Worm (Caenorhabditis elegans): ENCODE data around the gene unc-36.

unc-36 gene

ce11 chrIII:8201117-8201516, at the start of gene unc-36:
Gene unc-36 (minus strand): TSS chrIII:8201217.
- TF ChIP-seq unc-62 (GFP tag; optimal IDR thresholded peaks at IDR 0.05) = no peak

- no peak for TF ChIP-seq unc-62 (GFP tag; optimal IDR thresholded peaks at IDR 0.05)
Measured at ce11 chrIII:8250007-8250683, 49.1 kb upstream of the unc-36 start, which contains the start of gene knl-1. Gene knl-1 (plus strand): TSS chrIII:8250632.

DNA sequence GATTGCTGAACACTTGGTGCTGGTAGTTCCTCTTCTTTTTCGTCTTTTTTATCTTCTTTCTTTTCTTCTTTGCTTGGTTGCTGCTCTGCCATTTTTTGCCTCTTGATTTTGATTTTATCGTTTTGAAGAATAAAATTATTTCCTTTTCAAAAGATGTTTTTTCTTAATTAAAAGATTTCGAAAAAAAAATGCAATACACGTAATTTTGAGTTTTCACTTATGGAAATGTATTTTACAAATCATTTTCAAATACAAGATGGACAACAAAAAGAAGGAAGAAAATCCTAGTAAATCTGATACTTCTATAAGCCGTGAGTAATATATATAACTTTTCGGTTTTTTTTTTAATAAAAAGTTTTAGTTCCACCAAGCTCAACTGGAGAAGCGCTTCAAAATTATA, 48.4 kb upstream of the unc-36 start, which contains the start of the genes C02F5.10 and C02F5.2:
C02F5.10 (minus strand) TSS at position 101 of the 400 bp plus-strand sequence.
C02F5.2 (plus strand) TSS at position 239 of the 400 bp plus-strand sequence.
- no peak for TF ChIP-seq unc-62 (GFP tag; optimal IDR thresholded peaks at IDR 0.05)

DNA sequence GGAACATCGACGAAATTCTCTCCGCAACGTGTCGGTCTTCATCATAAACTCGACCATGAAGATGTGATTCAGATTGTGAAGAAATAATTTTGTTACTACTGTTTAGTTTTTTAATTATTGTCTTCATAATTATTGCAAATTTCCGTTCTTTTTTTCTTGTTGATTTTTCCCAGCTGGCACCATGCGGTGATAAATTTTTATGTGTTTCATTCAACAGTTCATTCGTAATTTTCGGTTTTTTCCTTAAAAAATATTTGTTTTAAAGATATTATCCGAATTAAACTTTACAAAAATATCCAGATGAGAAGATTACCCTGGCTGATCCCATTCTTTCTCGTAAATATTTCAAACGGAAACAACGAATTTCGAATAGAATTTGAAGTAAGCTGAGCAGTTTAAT, 46.0 kb upstream of the unc-36 start, which contains the start of gene C02F5.13:
C02F5.13 (plus strand) TSS at position 301 of the 400 bp plus-strand sequence.
- no peak for TF ChIP-seq unc-62 (GFP tag; optimal IDR thresholded peaks at IDR 0.05)

DNA sequence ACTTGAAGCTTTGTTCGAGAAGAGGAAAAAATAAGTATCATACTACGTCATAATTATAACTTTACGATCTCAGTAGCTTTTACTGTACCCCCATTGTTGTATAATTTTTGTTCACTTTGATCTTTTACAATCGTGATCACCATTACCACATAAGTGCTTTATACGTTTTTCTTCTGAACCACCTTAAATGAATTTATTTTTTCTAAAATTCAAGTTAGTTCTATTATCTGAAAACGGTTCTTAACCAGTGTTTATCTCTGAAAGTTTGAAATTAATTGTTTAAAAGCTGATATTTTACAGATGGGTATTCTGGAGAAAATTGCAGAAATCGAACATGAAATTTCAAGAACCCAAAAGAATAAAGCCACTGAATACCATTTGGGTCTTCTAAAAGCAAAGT, 44.6 kb upstream of the unc-36 start, which contains the start of gene C02F5.3:
C02F5.3 (plus strand) TSS at position 301 of the 400 bp plus-strand sequence.
- no peak for TF ChIP-seq unc-62 (GFP tag; optimal IDR thresholded peaks at IDR 0.05)

ce11 chrIII:8244052-8244451, 43.0 kb upstream of the unc-36 start, which contains the start of the genes pbs-6 and cids-1:
Gene pbs-6 (minus strand): TSS chrIII:8244092.
Gene cids-1 (plus strand): TSS chrIII:8244445.
- no peak for TF ChIP-seq unc-62 (GFP tag; optimal IDR thresholded peaks at IDR 0.05)

- TF ChIP-seq unc-62 (GFP tag; optimal IDR thresholded peaks at IDR 0.05) = no peak
Measured at ce11 chrIII:8242809-8243208, 41.8 kb upstream of the unc-36 start, which contains the start of gene C02F5.12. Gene C02F5.12 (minus strand): TSS chrIII:8243029.

ce11 chrIII:8240948-8241347, 39.9 kb upstream of the unc-36 start:
- no peak for TF ChIP-seq unc-62 (GFP tag; optimal IDR thresholded peaks at IDR 0.05)

DNA sequence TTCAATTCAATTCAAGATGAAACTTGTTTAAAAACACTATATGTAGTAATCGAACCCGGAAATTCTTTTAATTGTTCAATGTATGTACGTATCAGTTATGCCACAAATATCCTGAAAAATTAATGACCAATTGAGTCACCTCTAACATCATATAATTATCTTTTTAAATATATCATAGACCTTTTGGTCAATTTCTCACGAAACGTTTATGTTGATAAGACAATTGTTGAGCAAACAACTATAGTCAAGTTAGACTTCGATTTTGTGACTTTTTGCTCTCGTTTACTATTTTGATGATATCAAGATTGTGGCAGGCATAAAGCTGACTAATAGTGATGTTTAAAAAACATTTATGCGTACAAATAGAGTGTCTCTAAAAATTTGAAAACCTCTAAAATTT, 39.2 kb upstream of the unc-36 start:
- TF ChIP-seq unc-62 (GFP tag; optimal IDR thresholded peaks at IDR 0.05) = no peak

- TF ChIP-seq unc-62 (GFP tag; optimal IDR thresholded peaks at IDR 0.05) = no peak
Measured at ce11 chrIII:8239325-8239724, 38.3 kb upstream of the unc-36 start, which contains the start of gene tsp-1. Gene tsp-1 (minus strand): TSS chrIII:8239423.

ce11 chrIII:8237827-8238226, 36.8 kb upstream of the unc-36 start, which contains the start of gene tsp-2:
Gene tsp-2 (minus strand): TSS chrIII:8237935.
- no peak for TF ChIP-seq unc-62 (GFP tag; optimal IDR thresholded peaks at IDR 0.05)

DNA sequence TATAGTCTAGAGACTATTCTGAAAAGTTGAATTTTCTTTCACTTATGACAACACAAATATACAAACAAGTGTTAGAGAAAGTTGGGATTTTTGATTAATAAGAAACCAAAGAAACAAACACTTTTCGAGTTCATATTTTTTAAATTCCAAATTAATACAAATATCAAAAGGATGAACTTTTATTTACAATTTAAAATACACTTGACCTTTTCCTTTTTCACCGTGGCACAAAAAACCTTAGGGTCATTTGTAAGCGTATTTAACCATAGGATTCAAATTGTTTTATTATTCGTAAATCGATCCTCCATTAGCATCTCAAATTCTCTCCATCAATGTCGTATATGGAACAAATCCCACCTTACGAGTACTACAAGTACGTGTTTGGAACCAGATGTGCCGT, 34.9 kb upstream of the unc-36 start, which contains the start of gene C02F5.5:
C02F5.5 (plus strand) TSS at position 301 of the 400 bp plus-strand sequence.
- TF ChIP-seq unc-62 (GFP tag; optimal IDR thresholded peaks at IDR 0.05) = no peak

ce11 chrIII:8235358-8235757, 34.3 kb upstream of the unc-36 start, which contains the start of gene C02F5.14:
Gene C02F5.14 (minus strand): TSS chrIII:8235514.
- TF ChIP-seq unc-62 (GFP tag; optimal IDR thresholded peaks at IDR 0.05) = no peak

DNA sequence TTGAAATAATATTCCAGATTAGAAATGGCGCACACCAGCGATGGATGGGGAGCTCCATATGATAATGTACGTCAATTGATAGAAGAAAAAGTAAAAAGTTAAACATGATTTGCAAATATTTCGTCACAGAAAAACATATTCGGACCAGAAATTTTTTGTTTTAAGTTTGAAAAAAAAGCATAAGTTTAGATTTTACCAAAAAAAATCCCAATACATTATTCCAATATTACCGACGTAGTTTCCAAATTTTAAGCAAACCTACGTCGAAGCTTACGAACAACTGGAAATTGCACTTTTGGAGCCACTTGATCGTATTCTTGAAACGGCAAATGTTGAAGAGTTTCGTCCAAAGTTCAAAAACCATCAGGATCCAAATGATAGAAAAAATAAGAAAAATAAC, 31.6 kb upstream of the unc-36 start, which contains the start of gene henn-1:
henn-1 (plus strand) TSS at position 18 of the 400 bp plus-strand sequence.
- no peak for TF ChIP-seq unc-62 (GFP tag; optimal IDR thresholded peaks at IDR 0.05)

ce11 chrIII:8229480-8229879, 28.5 kb upstream of the unc-36 start:
- no peak for TF ChIP-seq unc-62 (GFP tag; optimal IDR thresholded peaks at IDR 0.05)

DNA sequence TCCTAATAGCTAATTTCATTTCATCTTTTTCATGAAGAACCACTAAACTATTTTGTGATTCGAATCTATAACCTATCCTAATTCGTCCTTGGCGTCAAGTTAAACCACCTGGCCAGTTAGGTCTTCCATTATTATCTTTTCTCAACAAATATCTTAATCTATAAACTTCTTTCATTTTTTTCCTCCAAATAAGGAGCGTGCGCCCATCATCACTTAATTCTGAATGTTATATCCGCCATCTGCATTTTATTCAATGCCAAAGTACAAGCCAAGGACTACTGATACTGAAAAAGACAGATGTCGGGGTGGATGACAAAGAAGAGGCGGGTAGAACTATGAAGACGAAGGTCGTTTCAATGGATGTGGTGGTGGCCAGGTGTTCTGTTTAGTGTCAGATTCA, 27.9 kb upstream of the unc-36 start:
- no peak for TF ChIP-seq unc-62 (GFP tag; optimal IDR thresholded peaks at IDR 0.05)

ce11 chrIII:8227511-8227910, 26.5 kb upstream of the unc-36 start, which contains the start of gene fbxl-1:
Gene fbxl-1 (plus strand): TSS chrIII:8227830.
- TF ChIP-seq unc-62 (GFP tag; optimal IDR thresholded peaks at IDR 0.05) = no peak
